Worm (Caenorhabditis elegans) whole organism, L4/young adult: ENCODE data around the gene slc-25A10.

Source experiments
- W03F9.2 ChIP-seq: fragments of 150-350 bp; optimal IDR thresholded peaks from 2 replicates; lab custom pipeline; 2014; ENCODE audit warnings: missing biosample characterization, missing genetic modification characterization
- dao-5 ChIP-seq: sonication (generic microtip); optimal IDR thresholded peaks from 2 replicates; lab custom pipeline; 2016; ENCODE audit warnings: missing genotype, missing genetic modification characterization, moderate library complexity, missing compliant biosample characterization
- him-1 ChIP-seq: sonication (generic microtip); optimal IDR thresholded peaks from 2 replicates; lab custom pipeline; 2016; ENCODE audit warnings: missing genotype, missing genetic modification reagents, missing genetic modification characterization, missing compliant biosample characterization

- no peak for TF ChIP-seq dao-5
- TF ChIP-seq him-1 (tag; lab: Kevin White, UChicago): no peak
- no peak for TF ChIP-seq W03F9.2 (tag; lab: Kevin White, UChicago)
Observed at ce11 chrX:6733201-6733600, 7.7 kb upstream of the slc-25A10 start, which contains the start of gene R03E9.2.
